Fruit fly (Drosophila melanogaster) whole organism, embryonic: ENCODE results near the gene Sam-S.

Experiments
- CG11560 ChIP-seq: fragments of 200-800 bp; sonication (Bioruptor generic); IDR thresholded peaks from 3 replicates; pipeline ENCODE4 v1.3.6; 2022; ENCODE audit warnings: missing biosample characterization, missing genetic modification characterization
- CG17912 ChIP-seq: fragments of 200-800 bp; sonication (Bioruptor generic); optimal IDR thresholded peaks from 2 replicates; lab custom pipeline; 2018; ENCODE audit warnings: missing biosample characterization, mild to moderate bottlenecking, missing genetic modification characterization
- Dek ChIP-seq: fragments of 200-800 bp; sonication (Bioruptor generic); optimal IDR thresholded peaks from 3 replicates; lab custom pipeline; 2019; ENCODE audit warnings: missing biosample characterization, mild to moderate bottlenecking, missing genetic modification characterization, moderate library complexity
- Lpt ChIP-seq: fragments of >200 bp; optimal IDR thresholded peaks from 2 replicates; lab custom pipeline; 2018; ENCODE audit warnings: missing biosample characterization, missing genetic modification characterization
- NfI ChIP-seq: fragments of 200-800 bp; sonication (Bioruptor generic); optimal IDR thresholded peaks from 3 replicates; lab custom pipeline; 2018; ENCODE audit warnings: missing biosample characterization, mild to moderate bottlenecking, missing genetic modification characterization, moderate library complexity
- Stat92E ChIP-seq, 3 experiments: fragments of >200 bp in 2 of 3; fragments of 200-800 bp in 1 of 3; sonication (Bioruptor generic) in 1 of 3; optimal IDR thresholded peaks; 2 replicates each; lab custom pipeline; 2017 to 2019; ENCODE audit warnings: missing biosample characterization in 3 of 3, missing genetic modification characterization in 3 of 3, mild to moderate bottlenecking in 1 of 3, moderate library complexity in 1 of 3
- Taf1 ChIP-seq: fragments of 200-800 bp; sonication (Bioruptor generic); IDR thresholded peaks from 2 replicates; pipeline ENCODE4 v1.3.6; 2022; ENCODE audit warnings: missing biosample characterization, missing genetic modification characterization
- Tbp ChIP-seq: fragments of >200 bp; optimal IDR thresholded peaks from 2 replicates; lab custom pipeline; 2018; ENCODE audit warnings: missing biosample characterization, missing genetic modification characterization
- ac ChIP-seq: fragments of 200-800 bp; sonication (Bioruptor generic); optimal IDR thresholded peaks from 3 replicates; lab custom pipeline; 2017; ENCODE audit warnings: missing biosample characterization, mild to moderate bottlenecking, missing genetic modification characterization
- sug ChIP-seq: fragments of 200-800 bp; optimal IDR thresholded peaks from 2 replicates; lab custom pipeline; 2019; ENCODE audit warnings: missing biosample characterization, mild to moderate bottlenecking, missing genetic modification characterization, moderate library complexity

The Sam-S gene

dm6 chr2L:163229-163628, 56.5 kb downstream of the Sam-S start (continued):
- TF ChIP-seq ac (GFP tag; lab: Kevin White, UChicago) (no peak), CG17912 (no peak), Dek (tag; lab: Kevin White, UChicago) (no peak), Tbp (no peak), Taf1 (GFP tag; lab: Robert Waterston, UW) (no peak), NfI (GFP tag; lab: Kevin White, UChicago) (no peak), Lpt (GFP tag; lab: Kevin White, UChicago) (no peak), CG11560 (tag; lab: Robert Waterston, UW) (no peak), Stat92E (GFP tag; optimal IDR thresholded peaks at IDR 0.05; lab: Kevin White, UChicago) (no peak), sug (peak; percentile 29)
